Worm (Caenorhabditis elegans) whole organism, L3 larva: ENCODE data around the gene prx-10.

ENCODE experiments used
- aly-2 ChIP-seq: fragments of 150-350 bp; optimal IDR thresholded peaks from 2 replicates; lab custom pipeline; 2014; ENCODE audit warnings: missing biosample characterization, missing genetic modification characterization
- ama-1 ChIP-seq: fragments of 150-350 bp; optimal IDR thresholded peaks from 2 replicates; lab custom pipeline; 2018
- ceh-9 ChIP-seq: sonication (generic microtip); optimal IDR thresholded peaks from 2 replicates; lab custom pipeline; 2018; ENCODE audit warnings: missing biosample characterization, missing genetic modification characterization
- fos-1 ChIP-seq: fragments of 150-350 bp; optimal IDR thresholded peaks from 2 replicates; lab custom pipeline; 2014; ENCODE audit warnings: missing biosample characterization, missing genetic modification characterization
- pqm-1 ChIP-seq: fragments of 150-350 bp; optimal IDR thresholded peaks from 2 replicates; lab custom pipeline; 2017; ENCODE audit warnings: missing biosample characterization, missing genetic modification characterization, inconsistent platforms
- unc-62 ChIP-seq: fragments of 150-350 bp; sonication (generic microtip); optimal IDR thresholded peaks from 4 replicates; lab custom pipeline; 2014; ENCODE audit warnings: missing biosample characterization, missing genetic modification reagents, missing genetic modification characterization
- zag-1 ChIP-seq: fragments of 150-350 bp; optimal IDR thresholded peaks from 2 replicates; lab custom pipeline; 2014; ENCODE audit warnings: missing biosample characterization, missing genetic modification characterization

ce11 chrIII:5268486-5268885 lies 32.3 kb downstream of the prx-10 start:
- TF ChIP-seq unc-62 (no peak), ceh-9 (tag; lab: Kevin White, UChicago) (no peak), pqm-1 (no peak), aly-2 (no peak), ama-1 (no peak), zag-1 (tag; lab: Kevin White, UChicago) (no peak), fos-1 (no peak)
